Worm (Caenorhabditis elegans) whole organism, late embryonic: Measurements from ENCODE around the gene lep-2.

Source experiments
- ceh-14 ChIP-seq: sonication (generic microtip); optimal IDR thresholded peaks from 2 replicates; lab custom pipeline; 2016; ENCODE audit warnings: missing genotype, missing genetic modification characterization, missing compliant biosample characterization
- ceh-31 ChIP-seq: sonication (generic microtip); optimal IDR thresholded peaks from 2 replicates; lab custom pipeline; 2016; ENCODE audit warnings: missing genetic modification characterization, missing compliant biosample characterization
- lim-6 ChIP-seq: sonication (generic microtip); optimal IDR thresholded peaks from 2 replicates; lab custom pipeline; 2016; ENCODE audit warnings: missing genetic modification characterization, missing compliant biosample characterization
- pat-9 ChIP-seq: fragments of 200-800 bp; sonication (Bioruptor generic); optimal IDR thresholded peaks from 2 replicates; lab custom pipeline; 2018; ENCODE audit warnings: mild to moderate bottlenecking, missing genetic modification characterization, moderate library complexity, missing compliant biosample characterization

DNA sequence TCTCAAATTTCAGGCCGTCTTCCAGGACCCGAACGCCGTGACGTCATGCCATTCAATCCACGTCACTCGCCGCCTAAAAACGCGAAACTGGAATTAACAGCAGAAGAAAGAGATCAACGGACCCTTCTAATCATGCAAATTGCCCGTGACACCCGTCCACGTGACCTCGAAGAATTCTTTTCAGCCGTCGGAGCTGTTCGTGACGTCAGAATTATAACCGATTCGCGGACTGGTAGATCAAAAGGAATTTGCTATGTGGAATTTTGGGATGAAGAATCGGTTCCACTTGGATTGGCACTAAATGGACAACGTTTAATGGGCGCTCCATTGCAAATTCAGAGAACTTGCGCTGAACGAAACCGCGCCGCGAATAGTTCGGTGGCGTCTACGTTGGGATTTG is 23.3 kb downstream of the lep-2 start:
- TF ChIP-seq pat-9 (tag; lab: Kevin White, UChicago), result no peak
- TF ChIP-seq ceh-14 (tag; lab: Kevin White, UChicago), result no peak
- no peak for TF ChIP-seq ceh-31 (tag; lab: Kevin White, UChicago)
- TF ChIP-seq lim-6 (tag; lab: Kevin White, UChicago), result no peak
